Worm (Caenorhabditis elegans): ENCODE results near the gene F54E2.2.

DNA sequence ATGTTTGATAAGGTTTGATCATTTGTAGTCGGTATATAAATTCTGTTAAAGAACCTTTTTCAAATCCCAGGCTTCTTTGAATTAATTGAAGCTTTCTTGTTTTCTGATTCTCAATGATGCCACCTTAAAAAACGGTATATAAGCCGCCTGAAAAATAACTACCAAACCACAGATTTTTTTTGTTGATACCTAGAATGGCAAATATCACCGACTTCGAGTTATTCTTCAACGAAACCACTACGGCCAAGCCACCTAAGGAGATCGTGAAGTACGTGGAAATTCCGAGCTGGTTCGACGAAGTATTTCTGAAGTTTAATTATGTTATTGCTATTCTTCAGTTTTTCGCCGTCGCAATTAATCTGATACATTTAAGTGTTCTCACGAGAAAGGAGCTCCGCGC is 34.7 kb downstream of the F54E2.2 start, which contains the start of gene srw-2:
- no peak for TF ChIP-seq ama-1 (optimal IDR thresholded peaks at IDR 0.05)
- TF ChIP-seq nhr-12 (tag; optimal IDR thresholded peaks at IDR 0.05), result no peak
- TF ChIP-seq tbx-2 (tag; optimal IDR thresholded peaks at IDR 0.05), result no peak
- no peak for TF ChIP-seq nhr-25 (tag; optimal IDR thresholded peaks at IDR 0.05)
- TF ChIP-seq unc-39 (tag; optimal IDR thresholded peaks at IDR 0.05), result no peak
- no peak for TF ChIP-seq elt-1 (tag; optimal IDR thresholded peaks at IDR 0.05)

Measured in whole organism, L3 larva.